Worm (Caenorhabditis elegans) whole organism, midembryonic: ENCODE data around the gene trd-1.

Source experiments
- T22C8.4 ChIP-seq: fragments of 200-800 bp; sonication (Bioruptor generic); IDR thresholded peaks from 2 replicates; pipeline ENCODE4 v1.3.6; 2022; ENCODE audit warnings: missing genetic modification characterization, missing compliant biosample characterization
- cog-1 ChIP-seq: sonication (generic microtip); optimal IDR thresholded peaks from 2 replicates; lab custom pipeline; 2016; ENCODE audit warnings: missing genetic modification characterization, missing compliant biosample characterization
- flt-1 ChIP-seq: fragments of 200-800 bp; sonication (Bioruptor generic); IDR thresholded peaks from 2 replicates; pipeline ENCODE4 v1.3.6; 2022; ENCODE audit warnings: missing genetic modification characterization, missing compliant biosample characterization
- klf-2 ChIP-seq: fragments of 200-800 bp; sonication (Bioruptor generic); conservative IDR thresholded peaks from 2 replicates; pipeline ENCODE4 v1.3.6; 2022; ENCODE audit warnings: missing genetic modification reagents, missing genetic modification characterization, missing compliant biosample characterization
- med-1 ChIP-seq: sonication (generic microtip); optimal IDR thresholded peaks from 2 replicates; lab custom pipeline; 2017; ENCODE audit warnings: missing genetic modification characterization, mild to moderate bottlenecking, missing compliant biosample characterization, antibody characterized with exemption, missing genetic modification reagents; ENCODE audit not compliant: insufficient read depth
- ref-1 ChIP-seq: fragments of 200-800 bp; sonication (Bioruptor generic); conservative IDR thresholded peaks from 2 replicates; pipeline ENCODE4 v1.3.6; 2022; ENCODE audit warnings: missing genetic modification reagents, missing genetic modification characterization, missing compliant biosample characterization
- tab-1 ChIP-seq: fragments of 200-800 bp; sonication (Bioruptor generic); IDR thresholded peaks from 2 replicates; pipeline ENCODE4 v1.3.6; 2022; ENCODE audit warnings: missing genetic modification characterization, missing compliant biosample characterization
- ztf-23 ChIP-seq: fragments of 200-800 bp; sonication (Bioruptor generic); IDR thresholded peaks from 2 replicates; pipeline ENCODE4 v1.3.6; 2022; ENCODE audit warnings: missing genetic modification reagents, missing genetic modification characterization, missing compliant biosample characterization
- ztf-29 ChIP-seq: fragments of 200-800 bp; sonication (Bioruptor generic); IDR thresholded peaks from 2 replicates; pipeline ENCODE4 v1.3.6; 2022; ENCODE audit warnings: missing genetic modification reagents, missing genetic modification characterization, missing compliant biosample characterization

The trd-1 gene

ce11 chrIII:7359037-7359548, 26.9 kb upstream of the trd-1 start, which contains the start of the genes eco-1 and hmgr-1:
TSS of gene eco-1 (minus strand) at chrIII:7359095.
TSS of gene hmgr-1 (plus strand) at chrIII:7359498.
- no peak for TF ChIP-seq med-1
- TF ChIP-seq tab-1: no peak
- 0 out of 2 replicates have a peak, but pooled peaks have one; percentile 27 for TF ChIP-seq ztf-23 (GFP tag; lab: Robert Waterston, UW)
- no peak for TF ChIP-seq T22C8.4 (GFP tag; lab: Robert Waterston, UW)
- TF ChIP-seq flt-1: no peak

ce11 chrIII:7365602-7366001, 20.4 kb upstream of the trd-1 start, which contains the start of gene F08F8.11:
TSS of gene F08F8.11 (plus strand) at chrIII:7365902.
- TF ChIP-seq med-1 (no peak), cog-1 (tag; lab: Kevin White, UChicago) (no peak), ztf-29 (no peak)

- TF ChIP-seq ztf-29: no peak
- no peak for TF ChIP-seq ztf-23 (GFP tag; lab: Robert Waterston, UW)
- TF ChIP-seq med-1: no peak
- no peak for TF ChIP-seq flt-1
- no peak for TF ChIP-seq ref-1 (GFP tag; lab: Robert Waterston, UW)
- no peak for TF ChIP-seq tab-1
- no peak for TF ChIP-seq T22C8.4 (GFP tag; lab: Robert Waterston, UW)
- no peak for TF ChIP-seq klf-2 (GFP tag; lab: Robert Waterston, UW)
- no peak for TF ChIP-seq cog-1 (tag; lab: Kevin White, UChicago)
Observed at ce11 chrIII:7367012-7367760, 18.8 kb upstream of the trd-1 start, which contains the start of the genes T20B12.5 and T20B12.4. TSS of gene T20B12.5 (minus strand) at chrIII:7367112. TSS of gene T20B12.4 (plus strand) at chrIII:7367710.

- no peak for TF ChIP-seq ztf-23 (GFP tag; lab: Robert Waterston, UW)
- TF ChIP-seq cog-1 (tag; lab: Kevin White, UChicago): no peak
- TF ChIP-seq tab-1: no peak
- TF ChIP-seq flt-1: no peak
- no peak for TF ChIP-seq ref-1 (GFP tag; lab: Robert Waterston, UW)
- TF ChIP-seq ztf-29: no peak
- TF ChIP-seq med-1: no peak
- TF ChIP-seq T22C8.4 (GFP tag; lab: Robert Waterston, UW): no peak
- no peak for TF ChIP-seq klf-2 (GFP tag; lab: Robert Waterston, UW)
Observed at ce11 chrIII:7369394-7370024, 16.5 kb upstream of the trd-1 start.

- TF ChIP-seq med-1 (no peak), flt-1 (no peak), cog-1 (tag; lab: Kevin White, UChicago) (no peak), klf-2 (GFP tag; lab: Robert Waterston, UW) (no peak), ztf-29 (no peak), tab-1 (no peak), ref-1 (GFP tag; lab: Robert Waterston, UW) (no peak), ztf-23 (GFP tag; lab: Robert Waterston, UW) (no peak), T22C8.4 (GFP tag; lab: Robert Waterston, UW) (no peak)
Observed at ce11 chrIII:7370569-7370968, 15.5 kb upstream of the trd-1 start.

ce11 chrIII:7373802-7374435, 12.1 kb upstream of the trd-1 start:
- TF ChIP-seq flt-1: no peak
- TF ChIP-seq ref-1 (GFP tag; lab: Robert Waterston, UW): no peak
- TF ChIP-seq tab-1: no peak
- no peak for TF ChIP-seq med-1
- no peak for TF ChIP-seq cog-1 (tag; lab: Kevin White, UChicago)
- no peak for TF ChIP-seq ztf-29
- no peak for TF ChIP-seq klf-2 (GFP tag; lab: Robert Waterston, UW)
- TF ChIP-seq T22C8.4 (GFP tag; lab: Robert Waterston, UW): no peak
- TF ChIP-seq ztf-23 (GFP tag; lab: Robert Waterston, UW): no peak

- no peak for TF ChIP-seq ztf-23 (GFP tag; lab: Robert Waterston, UW)
- no peak for TF ChIP-seq cog-1 (tag; lab: Kevin White, UChicago)
- TF ChIP-seq med-1: no peak
- no peak for TF ChIP-seq klf-2 (GFP tag; lab: Robert Waterston, UW)
Observed at ce11 chrIII:7374681-7375271, 11.3 kb upstream of the trd-1 start, which contains the start of gene mml-1. TSS of gene mml-1 (minus strand) at chrIII:7374731.

ce11 chrIII:7375434-7375833, 10.6 kb upstream of the trd-1 start:
- TF ChIP-seq T22C8.4 (GFP tag; lab: Robert Waterston, UW): no peak
- no peak for TF ChIP-seq flt-1

- TF ChIP-seq T22C8.4 (GFP tag; lab: Robert Waterston, UW) (no peak), flt-1 (0 out of 2 replicates have a peak, but pooled peaks have one; percentile 25), tab-1 (no peak), ztf-29 (no peak)
Observed at ce11 chrIII:7376143-7376802, 9.8 kb upstream of the trd-1 start.
